Worm (Caenorhabditis elegans): Measurements from ENCODE around the gene zipt-13.

zipt-13 gene

ce11 chrX:10212469-10212868 is 24.3 kb downstream of the zipt-13 start, which contains the start of gene F44A6.3:
Gene F44A6.3, plus strand, starts transcription at chrX:10212769.
- no peak for TF ChIP-seq ceh-13 (GFP tag; optimal IDR thresholded peaks at IDR 0.05)
- TF ChIP-seq tra-4 (tag; optimal IDR thresholded peaks at IDR 0.05), result no peak
- TF ChIP-seq scrt-1 (GFP tag; IDR thresholded peaks at IDR 0.05), result no peak
- TF ChIP-seq B0310.2 (tag; optimal IDR thresholded peaks at IDR 0.05), result no peak
- TF ChIP-seq tbx-11 (GFP tag; IDR thresholded peaks at IDR 0.05), result no peak
- no peak for TF ChIP-seq flt-1 (GFP tag; IDR thresholded peaks at IDR 0.05)
- TF ChIP-seq hmg-4 (GFP tag; optimal IDR thresholded peaks at IDR 0.05), result no peak

- TF ChIP-seq ceh-36 (tag; optimal IDR thresholded peaks at IDR 0.05) (no peak), sea-1 (GFP tag; conservative IDR thresholded peaks at IDR 0.05) (no peak), ceh-13 (GFP tag; optimal IDR thresholded peaks at IDR 0.05) (no peak), scrt-1 (GFP tag; IDR thresholded peaks at IDR 0.05) (no peak), hmg-4 (GFP tag; optimal IDR thresholded peaks at IDR 0.05) (no peak), ama-1 (optimal IDR thresholded peaks at IDR 0.05) (no peak), aly-1 (tag; optimal IDR thresholded peaks at IDR 0.05) (no peak), hnd-1 (tag; optimal IDR thresholded peaks at IDR 0.05) (no peak)
Observed at ce11 chrX:10208481-10208880, 28.3 kb downstream of the zipt-13 start.

- TF ChIP-seq scrt-1 (GFP tag; IDR thresholded peaks at IDR 0.05) (no peak), pes-1 (GFP tag; IDR thresholded peaks at IDR 0.05) (no peak), ceh-13 (GFP tag; optimal IDR thresholded peaks at IDR 0.05) (no peak), B0310.2 (tag; optimal IDR thresholded peaks at IDR 0.05) (no peak), tbx-37 (GFP tag; conservative IDR thresholded peaks at IDR 0.05) (no peak), tbx-11 (GFP tag; IDR thresholded peaks at IDR 0.05) (no peak), flt-1 (GFP tag; IDR thresholded peaks at IDR 0.05) (no peak), hmbx-1 (tag; optimal IDR thresholded peaks at IDR 0.05) (no peak), aly-1 (tag; optimal IDR thresholded peaks at IDR 0.05) (no peak), sea-1 (GFP tag; conservative IDR thresholded peaks at IDR 0.05) (no peak), hnd-1 (tag; optimal IDR thresholded peaks at IDR 0.05) (no peak), tra-4 (tag; optimal IDR thresholded peaks at IDR 0.05) (no peak), ets-7 (tag; optimal IDR thresholded peaks at IDR 0.05) (no peak), hmg-4 (GFP tag; optimal IDR thresholded peaks at IDR 0.05) (no peak), ceh-36 (tag; optimal IDR thresholded peaks at IDR 0.05) (no peak), F13C5.2 (tag; optimal IDR thresholded peaks at IDR 0.05) (no peak)
Observed at ce11 chrX:10206008-10206407, 30.7 kb downstream of the zipt-13 start.

ce11 chrX:10205321-10205720 is 31.4 kb downstream of the zipt-13 start, which contains the start of gene sex-1:
Gene sex-1, minus strand, starts transcription at chrX:10205421.
- no peak for TF ChIP-seq aly-1 (tag; optimal IDR thresholded peaks at IDR 0.05)
- TF ChIP-seq ama-1 (optimal IDR thresholded peaks at IDR 0.05), result no peak
- TF ChIP-seq ceh-13 (GFP tag; optimal IDR thresholded peaks at IDR 0.05), result no peak
- TF ChIP-seq flt-1 (GFP tag; IDR thresholded peaks at IDR 0.05), result no peak
- TF ChIP-seq hmg-4 (GFP tag; optimal IDR thresholded peaks at IDR 0.05), result no peak
- TF ChIP-seq sea-1 (GFP tag; conservative IDR thresholded peaks at IDR 0.05), result no peak
- no peak for TF ChIP-seq ets-7 (tag; optimal IDR thresholded peaks at IDR 0.05)
- TF ChIP-seq scrt-1 (GFP tag; IDR thresholded peaks at IDR 0.05), result no peak
- TF ChIP-seq tbx-37 (GFP tag; conservative IDR thresholded peaks at IDR 0.05), result no peak
- no peak for TF ChIP-seq hnd-1 (tag; optimal IDR thresholded peaks at IDR 0.05)
- no peak for TF ChIP-seq tra-4 (tag; optimal IDR thresholded peaks at IDR 0.05)
- TF ChIP-seq F13C5.2 (tag; optimal IDR thresholded peaks at IDR 0.05), result no peak
- no peak for TF ChIP-seq ceh-36 (tag; optimal IDR thresholded peaks at IDR 0.05)
- no peak for TF ChIP-seq B0310.2 (tag; optimal IDR thresholded peaks at IDR 0.05)
- no peak for TF ChIP-seq tbx-11 (GFP tag; IDR thresholded peaks at IDR 0.05)

- TF ChIP-seq flt-1 (GFP tag; IDR thresholded peaks at IDR 0.05) (0 out of 2 replicates have a peak, but pooled peaks have one; percentile 5), hmg-4 (GFP tag; optimal IDR thresholded peaks at IDR 0.05) (peak; percentile 7), hmbx-1 (tag; optimal IDR thresholded peaks at IDR 0.05) (no peak), pes-1 (GFP tag; IDR thresholded peaks at IDR 0.05) (peak; percentile 47; the same call in 1 of the 2 replicates), tbx-11 (GFP tag; IDR thresholded peaks at IDR 0.05) (0 out of 2 replicates have a peak, but pooled peaks have one; percentile 14), ceh-36 (tag; optimal IDR thresholded peaks at IDR 0.05) (peak; percentile 48)
Observed at ce11 chrX:10204313-10205063, 32.3 kb downstream of the zipt-13 start.

- TF ChIP-seq ama-1 (optimal IDR thresholded peaks at IDR 0.05) (no peak), tbx-11 (GFP tag; IDR thresholded peaks at IDR 0.05) (no peak), scrt-1 (GFP tag; IDR thresholded peaks at IDR 0.05) (no peak), sea-1 (GFP tag; conservative IDR thresholded peaks at IDR 0.05) (no peak), flt-1 (GFP tag; IDR thresholded peaks at IDR 0.05) (no peak), hnd-1 (tag; optimal IDR thresholded peaks at IDR 0.05) (no peak), pes-1 (GFP tag; IDR thresholded peaks at IDR 0.05) (peak; percentile 51; the same call in 1 of the 2 replicates), ceh-13 (GFP tag; optimal IDR thresholded peaks at IDR 0.05) (peak; percentile 11)
Observed at ce11 chrX:10203501-10203900, 33.2 kb downstream of the zipt-13 start.

- no peak for TF ChIP-seq pes-1 (GFP tag; IDR thresholded peaks at IDR 0.05)
- no peak for TF ChIP-seq aly-1 (tag; optimal IDR thresholded peaks at IDR 0.05)
- no peak for TF ChIP-seq scrt-1 (GFP tag; IDR thresholded peaks at IDR 0.05)
- no peak for TF ChIP-seq ets-7 (tag; optimal IDR thresholded peaks at IDR 0.05)
- TF ChIP-seq B0310.2 (tag; optimal IDR thresholded peaks at IDR 0.05), result no peak
- no peak for TF ChIP-seq sea-1 (GFP tag; conservative IDR thresholded peaks at IDR 0.05)
- TF ChIP-seq F13C5.2 (tag; optimal IDR thresholded peaks at IDR 0.05), result no peak
Observed at ce11 chrX:10199202-10199601, 37.5 kb downstream of the zipt-13 start.
